Fruit fly (Drosophila melanogaster): Measurements from ENCODE around the gene CG31463.

DNA sequence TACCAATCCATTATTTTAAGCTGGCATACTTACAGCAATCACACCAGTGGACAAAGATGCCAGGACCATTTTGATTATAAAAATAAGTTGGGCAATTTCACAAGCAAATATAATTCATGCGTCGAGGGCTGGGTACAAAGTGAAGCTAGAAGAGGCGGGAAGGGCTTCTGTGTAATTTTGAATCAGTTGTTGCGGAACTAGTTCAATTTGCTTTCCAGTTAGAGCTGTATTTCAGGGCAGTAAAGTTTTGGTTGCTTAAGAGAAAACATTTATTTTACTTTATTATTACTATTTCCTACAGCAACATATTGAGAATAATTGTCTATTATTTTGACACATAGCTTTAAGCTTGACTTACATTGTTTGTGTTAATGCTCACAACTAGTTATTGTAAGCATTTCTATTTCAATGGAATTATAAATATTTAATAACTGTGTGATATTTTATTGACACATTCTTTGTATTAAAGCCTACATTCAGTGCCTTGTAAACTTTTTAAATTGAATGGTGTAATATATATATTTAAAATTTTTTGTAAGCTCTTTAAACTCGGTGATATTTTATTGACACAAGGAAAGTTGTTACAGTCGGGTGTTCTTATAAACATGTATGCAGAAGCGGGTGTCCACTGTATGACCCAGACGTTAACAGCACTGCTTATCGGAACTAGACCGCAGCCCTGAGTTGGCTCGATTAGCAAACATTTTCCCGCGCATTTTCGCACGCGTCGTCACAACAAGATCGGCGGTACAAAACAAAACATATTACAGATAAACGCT lies 27.6 kb upstream of the CG31463 start, which contains the start of the genes RPA1 and Mcm2:
- TF ChIP-seq pan (optimal IDR thresholded peaks at IDR 0.05), result no peak
- TF ChIP-seq psq (optimal IDR thresholded peaks at IDR 0.05), result no peak
- TF ChIP-seq EcR (GFP tag; optimal IDR thresholded peaks at IDR 0.05), result no peak
- TF ChIP-seq CG8478 (optimal IDR thresholded peaks at IDR 0.05), result no peak
- no peak for TF ChIP-seq usp (GFP tag; optimal IDR thresholded peaks at IDR 0.05)

Measured in whole organism.